Worm (Caenorhabditis elegans) whole organism, L4/young adult: Measurements from ENCODE around the gene hlh-29.

Experiments used
- W03F9.2 ChIP-seq: fragments of 150-350 bp; optimal IDR thresholded peaks from 2 replicates; lab custom pipeline; 2014; ENCODE audit warnings: missing biosample characterization, missing genetic modification characterization
- dao-5 ChIP-seq: sonication (generic microtip); optimal IDR thresholded peaks from 2 replicates; lab custom pipeline; 2016; ENCODE audit warnings: missing genotype, missing genetic modification characterization, moderate library complexity, missing compliant biosample characterization
- him-1 ChIP-seq: sonication (generic microtip); optimal IDR thresholded peaks from 2 replicates; lab custom pipeline; 2016; ENCODE audit warnings: missing genotype, missing genetic modification reagents, missing genetic modification characterization, missing compliant biosample characterization

- TF ChIP-seq him-1 (peak; percentile 22), dao-5 (tag; lab: Kevin White, UChicago) (no peak), W03F9.2 (no peak)
Measured at ce11 chrX:17545498-17545897, 2.9 kb downstream of the hlh-29 start.
